Worm (Caenorhabditis elegans): ENCODE measurements around the gene C24A8.6.
"Not testable (repeated sequence)": the region's sequence is repeated elsewhere in the genome, so short reads cannot be mapped to it uniquely, and the experiment has no call there.

C24A8.6 gene

DNA sequence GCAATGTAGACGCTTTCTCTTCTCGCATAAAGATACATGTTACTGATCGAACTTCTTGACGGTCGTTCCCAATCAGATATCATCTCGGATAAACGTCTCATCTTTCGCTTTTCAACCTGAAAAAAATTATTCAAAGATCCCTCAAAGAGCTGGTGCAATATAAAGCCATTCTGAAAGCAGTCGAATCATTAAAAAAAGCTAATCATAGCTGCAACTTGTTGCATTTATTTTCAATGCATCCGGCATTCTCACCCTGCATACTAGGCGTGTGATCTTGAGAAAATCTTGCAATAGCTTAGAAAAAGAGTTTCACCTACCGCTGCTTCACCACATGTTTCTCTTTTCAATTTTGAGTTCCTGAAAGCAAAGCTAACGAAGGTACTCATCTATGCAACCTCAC, at the start of gene C24A8.6:
C24A8.6 (minus strand) TSS at position 101 of the 400 bp plus-strand sequence.
- not testable (repeated sequence) for TF ChIP-seq swsn-7, sptf-1, nhr-20 (tag; optimal IDR thresholded peaks at IDR 0.05)

DNA sequence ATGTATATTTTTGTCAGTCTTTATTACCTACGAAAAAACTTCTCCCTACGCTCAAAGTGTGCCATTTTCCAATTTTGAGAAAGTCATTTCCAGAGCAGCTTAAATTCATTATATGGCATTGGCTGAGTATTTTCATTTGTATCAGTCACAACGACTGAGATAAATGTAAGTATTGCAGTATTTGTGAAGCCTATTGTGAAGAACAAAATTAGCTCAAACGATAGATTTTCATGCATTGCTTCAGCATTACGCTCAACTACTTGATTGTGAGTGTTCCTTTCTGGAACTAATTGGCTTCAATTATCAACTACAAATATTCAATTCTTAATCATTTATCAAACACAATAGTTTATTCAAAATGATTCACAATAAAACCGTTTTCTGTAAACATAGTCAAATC, 45.5 kb upstream of the C24A8.6 start, which contains the start of gene R160.12:
R160.12 (minus strand) TSS at position 101 of the 400 bp plus-strand sequence.
- TF ChIP-seq vab-15 (tag; optimal IDR thresholded peaks at IDR 0.05) (no peak), elt-2 (tag; optimal IDR thresholded peaks at IDR 0.05) (no peak), zip-4 (GFP tag; optimal IDR thresholded peaks at IDR 0.05) (no peak), snu-23 (GFP tag; optimal IDR thresholded peaks at IDR 0.05) (no peak), tbx-2 (tag; optimal IDR thresholded peaks at IDR 0.05) (no peak), irx-1 (tag; optimal IDR thresholded peaks at IDR 0.05) (no peak), xbp-1 (tag; optimal IDR thresholded peaks at IDR 0.05) (no peak), lin-13 (GFP tag; optimal IDR thresholded peaks at IDR 0.05) (no peak), ceh-90 (tag; optimal IDR thresholded peaks at IDR 0.05) (no peak), pax-3 (tag; optimal IDR thresholded peaks at IDR 0.05) (no peak), ztf-4 (tag; optimal IDR thresholded peaks at IDR 0.05) (no peak), alr-1 (tag; optimal IDR thresholded peaks at IDR 0.05; ENCODE audit: borderline replicate concordance) (no peak)

DNA sequence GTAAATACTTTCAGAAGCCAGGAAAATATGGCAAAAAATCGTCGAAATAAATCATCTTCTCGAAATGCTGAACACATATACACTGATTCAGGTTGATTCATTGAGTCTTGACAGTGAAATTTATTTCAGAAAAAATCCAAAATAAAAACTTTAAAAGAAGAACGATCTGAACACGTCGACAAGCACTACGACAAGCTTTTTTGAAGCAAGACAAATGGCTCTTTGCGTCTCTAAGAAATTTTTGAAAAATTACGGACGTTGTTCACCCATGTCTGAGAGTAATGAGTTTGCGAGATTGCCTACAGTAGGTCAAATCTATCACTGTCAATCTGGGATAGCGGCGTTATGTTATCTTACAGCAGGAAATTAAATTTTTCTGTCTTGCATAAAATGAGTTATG, 44.6 kb upstream of the C24A8.6 start, which contains the start of gene R160.2:
R160.2 (minus strand) TSS at position 101 of the 400 bp plus-strand sequence.
- TF ChIP-seq unc-62 (GFP tag; optimal IDR thresholded peaks at IDR 0.05) (no peak), lin-13 (GFP tag; optimal IDR thresholded peaks at IDR 0.05) (no peak), nhr-12 (tag; optimal IDR thresholded peaks at IDR 0.05) (no peak), nhr-237 (tag; optimal IDR thresholded peaks at IDR 0.05) (no peak), sptf-1 (tag; optimal IDR thresholded peaks at IDR 0.05) (no peak)

DNA sequence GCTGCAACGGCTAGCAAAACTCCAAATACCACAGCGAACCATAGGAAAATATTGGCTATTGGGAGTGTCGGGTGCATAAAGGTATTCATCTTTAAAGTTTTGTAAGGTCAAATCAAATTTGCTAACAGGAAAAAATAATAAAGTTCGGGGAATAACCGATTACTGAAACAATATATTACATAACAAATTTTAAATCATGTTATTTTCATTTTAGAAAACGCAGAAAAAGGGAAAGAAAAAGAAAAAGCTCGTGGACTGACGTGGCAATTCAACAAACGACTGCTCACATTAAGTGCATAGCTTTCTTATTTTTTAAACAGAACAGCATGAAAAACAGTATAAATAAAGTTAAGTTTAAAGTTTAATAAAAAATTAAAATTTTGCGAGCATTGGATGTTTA, 40.9 kb upstream of the C24A8.6 start, which contains the start of gene R160.6:
R160.6 (minus strand) TSS at position 101 of the 400 bp plus-strand sequence.
- no peak for TF ChIP-seq ztf-4 (tag; optimal IDR thresholded peaks at IDR 0.05)
- no peak for TF ChIP-seq nhr-19 (GFP tag; conservative IDR thresholded peaks at IDR 0.05)
- TF ChIP-seq ceh-82 (tag; optimal IDR thresholded peaks at IDR 0.05) = no peak
- TF ChIP-seq zag-1 (tag; optimal IDR thresholded peaks at IDR 0.05) = no peak
- TF ChIP-seq xbp-1 (tag; optimal IDR thresholded peaks at IDR 0.05) = no peak
- no peak for TF ChIP-seq sptf-1 (tag; optimal IDR thresholded peaks at IDR 0.05)
- no peak for TF ChIP-seq dpl-1 (GFP tag; optimal IDR thresholded peaks at IDR 0.05)
- TF ChIP-seq dsc-1 (tag; optimal IDR thresholded peaks at IDR 0.05) = no peak
- TF ChIP-seq mef-2 (tag; optimal IDR thresholded peaks at IDR 0.05) = no peak
- no peak for TF ChIP-seq fkh-8 (tag; optimal IDR thresholded peaks at IDR 0.05)
- no peak for TF ChIP-seq nhr-11 (tag; optimal IDR thresholded peaks at IDR 0.05)
- no peak for TF ChIP-seq hpl-2 (GFP tag; optimal IDR thresholded peaks at IDR 0.05)
- no peak for TF ChIP-seq fkh-4 (tag; optimal IDR thresholded peaks at IDR 0.05; ENCODE audit: borderline replicate concordance)
- no peak for TF ChIP-seq snu-23 (GFP tag; optimal IDR thresholded peaks at IDR 0.05)
- TF ChIP-seq aly-2 (tag; optimal IDR thresholded peaks at IDR 0.05) = no peak
- no peak for TF ChIP-seq pax-3 (tag; optimal IDR thresholded peaks at IDR 0.05)
- no peak for TF ChIP-seq nhr-12 (tag; optimal IDR thresholded peaks at IDR 0.05)
- no peak for TF ChIP-seq C16A3.4 (tag; optimal IDR thresholded peaks at IDR 0.05)
- no peak for TF ChIP-seq pqm-1 (tag; optimal IDR thresholded peaks at IDR 0.05)
- TF ChIP-seq isw-1 (GFP tag; IDR thresholded peaks at IDR 0.05) = no peak

DNA sequence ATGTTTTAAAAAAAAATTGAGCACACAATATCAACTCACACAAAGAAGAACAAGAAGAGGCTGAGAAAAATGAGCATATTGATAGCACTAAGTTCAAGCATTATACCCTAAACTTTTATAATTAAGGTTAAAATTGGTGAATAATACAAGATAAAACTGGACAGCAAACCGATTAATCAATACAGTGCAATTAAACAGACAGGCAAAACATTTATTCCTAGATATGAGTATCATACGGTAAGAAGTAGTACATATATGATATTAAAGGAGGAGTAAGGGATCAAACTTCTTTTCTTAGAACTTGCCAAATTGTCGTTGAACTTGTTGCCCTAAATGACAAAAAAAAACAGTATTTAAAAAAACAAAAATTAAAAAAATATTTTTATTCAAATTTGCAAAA, 39.8 kb upstream of the C24A8.6 start, which contains the start of gene R160.14:
R160.14 (minus strand) TSS at position 101 of the 400 bp plus-strand sequence.
- TF ChIP-seq elt-3 (tag; optimal IDR thresholded peaks at IDR 0.05) (no peak), aly-2 (tag; optimal IDR thresholded peaks at IDR 0.05) (no peak), fkh-4 (tag; optimal IDR thresholded peaks at IDR 0.05; ENCODE audit: borderline replicate concordance) (no peak), aha-1 (tag; optimal IDR thresholded peaks at IDR 0.05) (no peak), efl-3 (GFP tag; optimal IDR thresholded peaks at IDR 0.05) (no peak), unc-130 (tag; optimal IDR thresholded peaks at IDR 0.05) (no peak), sup-37 (GFP tag; optimal IDR thresholded peaks at IDR 0.05) (no peak), egl-27 (tag; optimal IDR thresholded peaks at IDR 0.05) (no peak), unc-30 (tag; optimal IDR thresholded peaks at IDR 0.05) (no peak), jun-1 (tag; optimal IDR thresholded peaks at IDR 0.05) (no peak), vab-15 (tag; optimal IDR thresholded peaks at IDR 0.05) (no peak), snu-23 (GFP tag; optimal IDR thresholded peaks at IDR 0.05) (no peak), skn-1 (tag; optimal IDR thresholded peaks at IDR 0.05) (no peak), snpc-4 (tag; optimal IDR thresholded peaks at IDR 0.05) (no peak), lsy-2 (tag; optimal IDR thresholded peaks at IDR 0.05) (no peak), ztf-4 (tag; optimal IDR thresholded peaks at IDR 0.05) (no peak), nhr-90 (tag; optimal IDR thresholded peaks at IDR 0.05; ENCODE audit: poor library complexity) (no peak), nhr-237 (tag; optimal IDR thresholded peaks at IDR 0.05) (no peak), nhr-85 (tag) (no peak)

All from whole organism, L1 larva.